Worm (Caenorhabditis elegans) whole organism, L2 larva: ENCODE data around the gene aqp-4.

Experiments
- C34F6.9 ChIP-seq: fragments of 150-350 bp; optimal IDR thresholded peaks from 2 replicates; lab custom pipeline; 2014; ENCODE audit warnings: missing biosample characterization, missing genetic modification characterization
- F13H6.1 ChIP-seq: sonication (generic microtip); optimal IDR thresholded peaks from 2 replicates; lab custom pipeline; 2016; ENCODE audit warnings: missing genetic modification characterization, missing compliant biosample characterization
- R02D3.7 ChIP-seq: fragments of 150-350 bp; optimal IDR thresholded peaks from 2 replicates; lab custom pipeline; 2014; ENCODE audit warnings: missing biosample characterization, missing genetic modification characterization
- Y55F3AM.14 ChIP-seq: fragments of 200-800 bp; sonication (Bioruptor generic); optimal IDR thresholded peaks from 2 replicates; lab custom pipeline; 2018; ENCODE audit warnings: mild to moderate bottlenecking, missing genetic modification characterization, missing compliant biosample characterization
- ZK546.5 ChIP-seq: sonication (generic microtip); optimal IDR thresholded peaks from 2 replicates; lab custom pipeline; 2017; ENCODE audit warnings: missing biosample characterization, missing genetic modification characterization
- alr-1 ChIP-seq: fragments of 150-350 bp; optimal IDR thresholded peaks from 2 replicates; lab custom pipeline; 2014; ENCODE audit warnings: missing biosample characterization, missing genetic modification characterization
- aly-2 ChIP-seq: fragments of 150-350 bp; optimal IDR thresholded peaks from 2 replicates; lab custom pipeline; 2014; ENCODE audit warnings: missing biosample characterization, missing genetic modification characterization
- ama-1 ChIP-seq: fragments of 150-350 bp; optimal IDR thresholded peaks from 2 replicates; lab custom pipeline; 2018; ENCODE audit warnings: inconsistent platforms
- blmp-1 ChIP-seq: sonication (generic microtip); optimal IDR thresholded peaks from 2 replicates; lab custom pipeline; 2017; ENCODE audit warnings: missing genetic modification characterization, mild to moderate bottlenecking, missing compliant biosample characterization, antibody characterized with exemption, moderate library complexity; ENCODE audit not compliant: insufficient read depth
- ceh-16 ChIP-seq: fragments of 150-350 bp; optimal IDR thresholded peaks from 2 replicates; lab custom pipeline; 2014; ENCODE audit warnings: missing biosample characterization, missing genetic modification characterization
- ceh-82 ChIP-seq: fragments of 150-350 bp; optimal IDR thresholded peaks from 2 replicates; lab custom pipeline; 2014; ENCODE audit warnings: missing biosample characterization, missing genetic modification characterization
- crh-2 ChIP-seq: sonication (generic microtip); optimal IDR thresholded peaks from 2 replicates; lab custom pipeline; 2017; ENCODE audit warnings: missing biosample characterization, missing genetic modification characterization
- dmd-4 ChIP-seq: sonication (generic microtip); optimal IDR thresholded peaks from 2 replicates; lab custom pipeline; 2017; ENCODE audit warnings: missing biosample characterization, missing genetic modification characterization
- egl-27 ChIP-seq: sonication (generic microtip); optimal IDR thresholded peaks from 3 replicates; lab custom pipeline; 2017; ENCODE audit warnings: missing biosample characterization, missing genetic modification reagents, missing genetic modification characterization
- elt-1 ChIP-seq: fragments of 150-350 bp; optimal IDR thresholded peaks from 2 replicates; lab custom pipeline; 2014; ENCODE audit warnings: missing biosample characterization, missing genetic modification characterization
- elt-3 ChIP-seq: sonication (generic microtip); optimal IDR thresholded peaks from 2 replicates; lab custom pipeline; 2017; ENCODE audit warnings: missing biosample characterization, missing genetic modification characterization
- fos-1 ChIP-seq: fragments of 150-350 bp; optimal IDR thresholded peaks from 2 replicates; lab custom pipeline; 2014; ENCODE audit warnings: missing biosample characterization, missing genetic modification characterization
- gmeb-1 ChIP-seq: fragments of 150-350 bp; optimal IDR thresholded peaks from 2 replicates; lab custom pipeline; 2014; ENCODE audit warnings: missing biosample characterization, missing genetic modification characterization
- lin-11 ChIP-seq: fragments of 150-350 bp; sonication (generic microtip); optimal IDR thresholded peaks from 2 replicates; lab custom pipeline; 2014; ENCODE audit warnings: missing biosample characterization, missing genetic modification characterization, inconsistent platforms, mixed read lengths
- lin-13 ChIP-seq: fragments of 150-350 bp; optimal IDR thresholded peaks from 2 replicates; lab custom pipeline; 2014; ENCODE audit warnings: missing biosample characterization, missing genetic modification reagents, missing genetic modification characterization
- lin-39 ChIP-seq: fragments of 150-350 bp; optimal IDR thresholded peaks from 2 replicates; lab custom pipeline; 2014; ENCODE audit warnings: missing biosample characterization, missing genetic modification reagents, missing genetic modification characterization
- lsy-2 ChIP-seq, 2 experiments: fragments of 150-350 bp in 1 of 2; sonication (generic microtip) in 1 of 2; optimal IDR thresholded peaks; 2 replicates each; lab custom pipeline; 2014 to 2017; ENCODE audit warnings: missing biosample characterization in 2 of 2, missing genetic modification characterization in 2 of 2
- mab-5 ChIP-seq: fragments of 150-350 bp; optimal IDR thresholded peaks from 2 replicates; lab custom pipeline; 2014; ENCODE audit warnings: missing biosample characterization, missing genetic modification characterization
- mbf-1 ChIP-seq: sonication (generic microtip); optimal IDR thresholded peaks from 2 replicates; lab custom pipeline; 2017; ENCODE audit warnings: missing biosample characterization, missing genetic modification characterization
- mdl-1 ChIP-seq, 2 experiments: fragments of 150-350 bp in 1 of 2; sonication (generic microtip) in 1 of 2; optimal IDR thresholded peaks; 2 replicates each; lab custom pipeline; 2017; ENCODE audit warnings: missing biosample characterization in 2 of 2, missing genetic modification characterization in 2 of 2
- nhr-10 ChIP-seq: sonication (generic microtip); optimal IDR thresholded peaks from 2 replicates; lab custom pipeline; 2017; ENCODE audit warnings: missing biosample characterization, missing genetic modification characterization
- nhr-11 ChIP-seq: fragments of 150-350 bp; optimal IDR thresholded peaks from 2 replicates; lab custom pipeline; 2014; ENCODE audit warnings: missing biosample characterization, missing genetic modification characterization
- nhr-12 ChIP-seq: fragments of 150-350 bp; optimal IDR thresholded peaks from 2 replicates; lab custom pipeline; 2014; ENCODE audit warnings: missing biosample characterization, missing genetic modification characterization
- nhr-129 ChIP-seq: fragments of 150-350 bp; optimal IDR thresholded peaks from 2 replicates; lab custom pipeline; 2014; ENCODE audit warnings: missing biosample characterization, missing genetic modification characterization
- nhr-21 ChIP-seq: fragments of 150-350 bp; optimal IDR thresholded peaks from 2 replicates; lab custom pipeline; 2014; ENCODE audit warnings: missing biosample characterization, missing genetic modification characterization
- nhr-23 ChIP-seq: fragments of 150-350 bp; optimal IDR thresholded peaks from 2 replicates; lab custom pipeline; 2014; ENCODE audit warnings: missing biosample characterization, missing genetic modification reagents, missing genetic modification characterization
- nhr-237 ChIP-seq: fragments of 150-350 bp; optimal IDR thresholded peaks from 2 replicates; lab custom pipeline; 2014; ENCODE audit warnings: missing biosample characterization, missing genetic modification characterization
- nhr-25 ChIP-seq: fragments of 150-350 bp; sonication (generic microtip); optimal IDR thresholded peaks from 3 replicates; lab custom pipeline; 2014; ENCODE audit warnings: missing biosample characterization, missing genetic modification characterization
- nhr-6 ChIP-seq: fragments of 150-350 bp; optimal IDR thresholded peaks from 2 replicates; lab custom pipeline; 2014; ENCODE audit warnings: missing biosample characterization, missing genetic modification characterization
- nhr-77 ChIP-seq: fragments of 150-350 bp; optimal IDR thresholded peaks from 2 replicates; lab custom pipeline; 2014; ENCODE audit warnings: missing biosample characterization, missing genetic modification characterization
- peb-1 ChIP-seq: fragments of 150-350 bp; optimal IDR thresholded peaks from 2 replicates; lab custom pipeline; 2014; ENCODE audit warnings: missing biosample characterization, missing genetic modification characterization
- sem-4 ChIP-seq: fragments of 150-350 bp; optimal IDR thresholded peaks from 2 replicates; lab custom pipeline; 2014; ENCODE audit warnings: missing biosample characterization, missing genetic modification reagents, missing genetic modification characterization
- skn-1 ChIP-seq: sonication (generic microtip); optimal IDR thresholded peaks from 2 replicates; lab custom pipeline; 2017; ENCODE audit warnings: missing biosample characterization, missing genetic modification characterization
- sma-3 ChIP-seq: sonication (generic microtip); optimal IDR thresholded peaks from 2 replicates; lab custom pipeline; 2016; ENCODE audit warnings: missing genetic modification reagents, missing genetic modification characterization, missing compliant biosample characterization
- sma-9 ChIP-seq, 2 experiments: fragments of 150-350 bp in 1 of 2; sonication (generic microtip) in 1 of 2; optimal IDR thresholded peaks; 2 replicates each; lab custom pipeline; 2014 to 2016; ENCODE audit warnings: missing genetic modification characterization in 2 of 2, mild to moderate bottlenecking in 1 of 2, missing biosample characterization in 1 of 2, missing compliant biosample characterization in 1 of 2, missing genetic modification reagents in 1 of 2, moderate library complexity in 1 of 2
- snpc-4 ChIP-seq: fragments of 150-350 bp; optimal IDR thresholded peaks from 2 replicates; lab custom pipeline; 2014; ENCODE audit warnings: missing biosample characterization, missing genetic modification characterization
- unc-39 ChIP-seq: fragments of 150-350 bp; optimal IDR thresholded peaks from 2 replicates; lab custom pipeline; 2014; ENCODE audit warnings: missing biosample characterization, missing genetic modification characterization
- unc-55 ChIP-seq: fragments of 150-350 bp; sonication (generic microtip); optimal IDR thresholded peaks from 3 replicates; lab custom pipeline; 2014; ENCODE audit warnings: missing biosample characterization, missing genetic modification reagents, missing genetic modification characterization
- unc-62 ChIP-seq: fragments of 150-350 bp; optimal IDR thresholded peaks from 2 replicates; lab custom pipeline; 2014; ENCODE audit warnings: missing biosample characterization, missing genetic modification reagents, missing genetic modification characterization
- zag-1 ChIP-seq: fragments of 150-350 bp; optimal IDR thresholded peaks from 2 replicates; lab custom pipeline; 2014; ENCODE audit warnings: missing biosample characterization, missing genetic modification characterization
- ztf-1 ChIP-seq: fragments of 200-800 bp; sonication (Bioruptor generic); conservative IDR thresholded peaks from 2 replicates; pipeline ENCODE4 v1.3.6; 2022; ENCODE audit warnings: missing genetic modification characterization, missing compliant biosample characterization
- ztf-11 ChIP-seq: sonication (generic microtip); optimal IDR thresholded peaks from 2 replicates; lab custom pipeline; 2017; ENCODE audit warnings: missing biosample characterization, missing genetic modification characterization
- ztf-4 ChIP-seq: fragments of 150-350 bp; optimal IDR thresholded peaks from 2 replicates; lab custom pipeline; 2014; ENCODE audit warnings: missing biosample characterization, missing genetic modification characterization

The aqp-4 gene

ce11 chrV:9690728-9691127, 46.6 kb upstream of the aqp-4 start (continued):
- TF ChIP-seq lin-39 (tag; lab: Kevin White, UChicago), result no peak
- no peak for TF ChIP-seq R02D3.7 (tag; lab: Kevin White, UChicago)
- no peak for TF ChIP-seq ZK546.5
- TF ChIP-seq crh-2 (tag; lab: Kevin White, UChicago), result peak; percentile 58
- no peak for TF ChIP-seq aly-2
- no peak for TF ChIP-seq unc-39 (tag; lab: Kevin White, UChicago)
- TF ChIP-seq lin-13, result no peak
- TF ChIP-seq lsy-2 (tag; optimal IDR thresholded peaks at IDR 0.05; lab: Kevin White, UChicago), result peak; percentile 64 to 92
- no peak for TF ChIP-seq nhr-25 (tag; lab: Kevin White, UChicago)

ce11 chrV:9692109-9692581, 45.2 kb upstream of the aqp-4 start, which contains the start of gene ztf-9:
Gene ztf-9 (minus strand): TSS chrV:9692159.
- TF ChIP-seq egl-27 (tag; lab: Kevin White, UChicago), result peak; percentile 23
- TF ChIP-seq nhr-12, result no peak
- no peak for TF ChIP-seq mdl-1 (tag; optimal IDR thresholded peaks at IDR 0.05; lab: Kevin White, UChicago)
- TF ChIP-seq elt-1 (tag; lab: Kevin White, UChicago), result no peak
- TF ChIP-seq skn-1 (tag; lab: Kevin White, UChicago), result no peak
- peak; percentile 20 for TF ChIP-seq snpc-4
- TF ChIP-seq lsy-2 (tag; optimal IDR thresholded peaks at IDR 0.05; lab: Kevin White, UChicago), result peak in 1 of 2 experiments; percentile 39
- TF ChIP-seq R02D3.7 (tag; lab: Kevin White, UChicago), result no peak
- no peak for TF ChIP-seq lin-39 (tag; lab: Kevin White, UChicago)
- TF ChIP-seq nhr-21 (tag; lab: Kevin White, UChicago), result peak; percentile 15
- no peak for TF ChIP-seq nhr-11 (tag; lab: Kevin White, UChicago)
- TF ChIP-seq ztf-4 (tag; lab: Kevin White, UChicago), result no peak
- no peak for TF ChIP-seq ztf-1 (GFP tag; lab: Robert Waterston, UW)
- no peak for TF ChIP-seq nhr-237
- TF ChIP-seq nhr-129 (tag; lab: Kevin White, UChicago), result peak; percentile 86
- TF ChIP-seq nhr-10 (tag; lab: Kevin White, UChicago), result no peak
- no peak for TF ChIP-seq lin-13
- no peak for TF ChIP-seq elt-3
- TF ChIP-seq alr-1 (tag; lab: Kevin White, UChicago), result no peak
- peak; percentile 78 for TF ChIP-seq F13H6.1
- peak; percentile 67 for TF ChIP-seq zag-1 (tag; lab: Kevin White, UChicago)
- TF ChIP-seq ZK546.5, result no peak
- no peak for TF ChIP-seq nhr-23 (tag; lab: Kevin White, UChicago)
- no peak for TF ChIP-seq mab-5 (tag; lab: Kevin White, UChicago)
- TF ChIP-seq nhr-25 (tag; lab: Kevin White, UChicago), result no peak
- TF ChIP-seq dmd-4 (tag; lab: Kevin White, UChicago), result no peak
- no peak for TF ChIP-seq sma-3
- TF ChIP-seq blmp-1 (tag; lab: Kevin White, UChicago), result peak; percentile 86
- no peak for TF ChIP-seq peb-1 (tag; lab: Kevin White, UChicago)
- peak; percentile 7 for TF ChIP-seq sem-4 (tag; lab: Kevin White, UChicago)
- no peak for TF ChIP-seq lin-11 (tag; lab: Kevin White, UChicago)
- TF ChIP-seq mbf-1, result no peak
- TF ChIP-seq nhr-6 (tag; lab: Kevin White, UChicago), result no peak
- TF ChIP-seq C34F6.9 (tag; lab: Kevin White, UChicago), result peak; percentile 74
- TF ChIP-seq ama-1 (lab: Kevin White, UChicago), result no peak
- no peak for TF ChIP-seq Y55F3AM.14 (GFP tag; lab: Kevin White, UChicago)
- TF ChIP-seq nhr-77 (tag; lab: Kevin White, UChicago), result no peak
- no peak for TF ChIP-seq unc-62 (GFP tag; lab: Kevin White, UChicago)
- TF ChIP-seq ceh-16 (tag; lab: Kevin White, UChicago), result no peak
- no peak for TF ChIP-seq ceh-82
- peak; percentile 79 for TF ChIP-seq fos-1 (tag; lab: Kevin White, UChicago)
- peak; percentile 7 for TF ChIP-seq gmeb-1 (tag; lab: Kevin White, UChicago)
- TF ChIP-seq crh-2 (tag; lab: Kevin White, UChicago), result peak; percentile 57
- no peak for TF ChIP-seq aly-2
- no peak for TF ChIP-seq ztf-11 (tag; lab: Kevin White, UChicago)
- peak; percentile 67 for TF ChIP-seq unc-55
- no peak for TF ChIP-seq unc-39 (tag; lab: Kevin White, UChicago)
- no peak for TF ChIP-seq sma-9 (GFP tag; optimal IDR thresholded peaks at IDR 0.05; lab: Kevin White, UChicago)
- no peak for TF ChIP-seq sma-9 (tag; optimal IDR thresholded peaks at IDR 0.05; lab: Kevin White, UChicago)
